Worm (Caenorhabditis elegans): ENCODE results near the gene his-59.
A peak's percentile ranks its signal among the peaks of the same experiment; 100 is the strongest.

The his-59 gene

ce11 chrIV:7486201-7486947 lies 1.7 kb upstream of the his-59 start, which contains the start of the genes his-61 and his-62 (continued):
- TF ChIP-seq spr-1 (tag; optimal IDR thresholded peaks at IDR 0.05) (no peak), nhr-48 (tag; optimal IDR thresholded peaks at IDR 0.05) (peak; percentile 97), mes-2 (tag; optimal IDR thresholded peaks at IDR 0.05; ENCODE audit: poor library complexity, severe bottlenecking) (peak; percentile 83), ztf-11 (tag; optimal IDR thresholded peaks at IDR 0.05) (no peak), tra-1 (GFP tag; IDR thresholded peaks at IDR 0.05) (0 out of 2 replicates have a peak, but pooled peaks have one; percentile 43), D1046.2 (GFP tag; IDR thresholded peaks at IDR 0.05) (0 out of 2 replicates have a peak, but pooled peaks have one; percentile 40), mep-1 (tag; optimal IDR thresholded peaks at IDR 0.05) (peak; percentile 90), mxl-3 (GFP tag; optimal IDR thresholded peaks at IDR 0.05) (no peak), dmd-9 (GFP tag; IDR thresholded peaks at IDR 0.05) (no peak), ceh-44 (GFP tag; IDR thresholded peaks at IDR 0.05) (no peak), ZK546.5 (tag; optimal IDR thresholded peaks at IDR 0.05) (no peak), ama-1 (optimal IDR thresholded peaks at IDR 0.05) (no peak), mxl-2 (GFP tag; conservative IDR thresholded peaks at IDR 0.05) (no peak), Y5F2A.4 (GFP tag; optimal IDR thresholded peaks at IDR 0.05) (no peak), ceh-28 (tag; optimal IDR thresholded peaks at IDR 0.05) (no peak), cey-2 (tag; optimal IDR thresholded peaks at IDR 0.05; ENCODE audit: borderline replicate concordance, insufficient read depth) (no peak), nhr-28 (tag; optimal IDR thresholded peaks at IDR 0.05) (peak; percentile 18), nhr-41 (GFP tag; IDR thresholded peaks at IDR 0.05) (0 out of 2 replicates have a peak, but pooled peaks have one; percentile 20), attf-4 (tag; optimal IDR thresholded peaks at IDR 0.05) (no peak), R02D3.7 (tag; optimal IDR thresholded peaks at IDR 0.05) (no peak), T26A8.4 (GFP tag; IDR thresholded peaks at IDR 0.05) (peak; percentile 70), nhr-237 (tag; optimal IDR thresholded peaks at IDR 0.05) (no peak), sdz-12 (GFP tag; optimal IDR thresholded peaks at IDR 0.05) (no peak), F37D6.2 (tag; optimal IDR thresholded peaks at IDR 0.05) (no peak), tag-97 (GFP tag; IDR thresholded peaks at IDR 0.05) (no peak), ces-1 (GFP tag; optimal IDR thresholded peaks at IDR 0.05) (no peak), ctbp-1 (GFP tag; IDR thresholded peaks at IDR 0.05) (no peak), arid-1 (GFP tag; conservative IDR thresholded peaks at IDR 0.05) (peak; percentile 4; the same call in 1 of the 2 replicates), duxl-1 (tag; optimal IDR thresholded peaks at IDR 0.05; ENCODE audit: poor library complexity) (peak; percentile 52), mdl-1 (tag; optimal IDR thresholded peaks at IDR 0.05) (no peak), nhr-10 (tag; optimal IDR thresholded peaks at IDR 0.05) (peak; percentile 6), daf-12 (tag; optimal IDR thresholded peaks at IDR 0.05) (no peak), unc-130 (GFP tag; optimal IDR thresholded peaks at IDR 0.05) (no peak), snpc-4 (tag; optimal IDR thresholded peaks at IDR 0.05) (no peak), ZK337.2 (GFP tag; IDR thresholded peaks at IDR 0.05) (no peak), zip-11 (GFP tag; IDR thresholded peaks at IDR 0.05) (no peak), nhr-11 (tag; optimal IDR thresholded peaks at IDR 0.05) (no peak), dmd-6 (GFP tag; IDR thresholded peaks at IDR 0.05) (peak; percentile 79), unc-62 (GFP tag; optimal IDR thresholded peaks at IDR 0.05 in 1 of 2) (peak in 1 of 2 experiments; percentile 87), unc-62 (tag; optimal IDR thresholded peaks at IDR 0.05) (no peak), lin-1 (GFP tag; IDR thresholded peaks at IDR 0.05) (peak; percentile 45; the same call in 1 of the 2 replicates), lin-29 (GFP tag; IDR thresholded peaks at IDR 0.05) (no peak), nhr-111 (GFP tag; optimal IDR thresholded peaks at IDR 0.05) (no peak), nhr-77 (tag; optimal IDR thresholded peaks at IDR 0.05) (peak; percentile 20), daf-16 (GFP tag; optimal IDR thresholded peaks at IDR 0.05) (peak in 1 of 2 experiments; percentile 17), daf-16 (tag; optimal IDR thresholded peaks at IDR 0.05) (peak; percentile 87), hlh-11 (tag; optimal IDR thresholded peaks at IDR 0.05) (peak; percentile 91), daf-8 (GFP tag; IDR thresholded peaks at IDR 0.05) (no peak), ceh-20 (GFP tag; IDR thresholded peaks at IDR 0.05) (no peak), dve-1 (tag; optimal IDR thresholded peaks at IDR 0.05; ENCODE audit: insufficient read depth) (peak; percentile 98)

Measured in whole organism, L4 larva.